Fruit fly (Drosophila melanogaster) whole organism, wandering third instar larva: ENCODE data around the gene CG11555.

Experiments
- Myc ChIP-seq: fragments of >200 bp; optimal IDR thresholded peaks from 2 replicates; lab custom pipeline; 2017
- OdsH ChIP-seq: fragments of 200-800 bp; sonication (Bioruptor generic); optimal IDR thresholded peaks from 2 replicates; lab custom pipeline; 2016; ENCODE audit warnings: missing biosample characterization, mild to moderate bottlenecking, missing genetic modification characterization
- h ChIP-seq: fragments of 200-800 bp; sonication (Bioruptor generic); optimal IDR thresholded peaks from 3 replicates; lab custom pipeline; 2016; ENCODE audit warnings: missing biosample characterization, mild to moderate bottlenecking, missing genetic modification characterization
- lola ChIP-seq: fragments of >200 bp; optimal IDR thresholded peaks from 2 replicates; lab custom pipeline; 2017; ENCODE audit warnings: missing biosample characterization, missing genetic modification characterization
- tai ChIP-seq: sonication (Bioruptor generic); optimal IDR thresholded peaks from 2 replicates; lab custom pipeline; 2016; ENCODE audit warnings: missing biosample characterization, missing genetic modification characterization
- usp ChIP-seq: fragments of >200 bp; optimal IDR thresholded peaks from 2 replicates; lab custom pipeline; 2017; ENCODE audit warnings: missing biosample characterization, missing genetic modification characterization

DNA sequence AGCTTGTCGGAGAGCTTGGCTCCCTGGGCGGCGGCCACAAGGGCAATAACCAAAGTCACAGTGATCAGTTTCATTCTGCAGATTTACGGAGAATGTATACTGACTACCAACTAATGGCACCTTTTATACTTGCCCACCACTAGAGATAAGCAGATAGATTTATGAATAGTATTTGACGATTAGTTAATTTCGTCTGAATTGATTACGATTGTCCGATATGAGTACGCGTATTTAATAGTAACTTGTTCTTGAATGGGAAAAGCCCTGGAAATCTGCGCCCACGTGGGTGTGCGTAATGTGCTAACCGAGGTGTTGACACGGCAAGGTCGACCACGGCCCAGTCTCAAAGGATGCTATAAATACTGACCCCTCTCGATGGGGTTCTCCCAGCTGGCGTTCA, 47.5 kb downstream of the CG11555 start, which contains the start of gene CG11911:
- TF ChIP-seq h (GFP tag; lab: Kevin White, UChicago) (no peak), tai (no peak), Myc (lab: Kevin White, UChicago) (no peak), OdsH (GFP tag; lab: Kevin White, UChicago) (no peak), usp (GFP tag; lab: Kevin White, UChicago) (no peak), lola (GFP tag; lab: Kevin White, UChicago) (no peak)
